Worm (Caenorhabditis elegans) whole organism, L4 larva: ENCODE results near the gene K08F4.12.

ENCODE experiments used
- D1046.2 ChIP-seq: fragments of 200-800 bp; sonication (Bioruptor generic); IDR thresholded peaks from 2 replicates; pipeline ENCODE4 v1.3.6; 2022; ENCODE audit warnings: missing genetic modification characterization, missing compliant biosample characterization
- F10B5.3 ChIP-seq: sonication (generic microtip); optimal IDR thresholded peaks from 2 replicates; lab custom pipeline; 2016; ENCODE audit warnings: mild to moderate bottlenecking, missing genetic modification characterization, missing compliant biosample characterization
- T20F7.1 ChIP-seq: fragments of 200-800 bp; sonication (Bioruptor generic); optimal IDR thresholded peaks from 2 replicates; lab custom pipeline; 2018; ENCODE audit warnings: mild to moderate bottlenecking, missing genetic modification characterization, missing compliant biosample characterization
- aha-1 ChIP-seq: fragments of 150-350 bp; peaks from one replicate; lab custom pipeline; 2014; ENCODE audit warnings: missing biosample characterization, missing genetic modification characterization
- ces-1 ChIP-seq: fragments of 150-350 bp; sonication (generic microtip); optimal IDR thresholded peaks from 4 replicates; lab custom pipeline; 2014; ENCODE audit warnings: missing biosample characterization, missing genetic modification reagents, missing genetic modification characterization
- ctbp-1 ChIP-seq: fragments of 200-800 bp; sonication (Bioruptor generic); IDR thresholded peaks from 2 replicates; pipeline ENCODE4 v1.3.6; 2022; ENCODE audit warnings: missing genetic modification reagents, missing genetic modification characterization, missing compliant biosample characterization
- daf-19 ChIP-seq: fragments of 200-800 bp; sonication (Bioruptor generic); conservative IDR thresholded peaks from 2 replicates; pipeline ENCODE4 v1.3.6; 2022; ENCODE audit warnings: missing genetic modification characterization, missing compliant biosample characterization
- dmd-6 ChIP-seq: fragments of 200-800 bp; sonication (Bioruptor generic); IDR thresholded peaks from 2 replicates; pipeline ENCODE4 v1.3.6; 2022; ENCODE audit warnings: missing genetic modification reagents, missing genetic modification characterization, missing compliant biosample characterization
- fkh-10 ChIP-seq: fragments of 150-350 bp; optimal IDR thresholded peaks from 2 replicates; lab custom pipeline; 2014; ENCODE audit warnings: missing biosample characterization, missing genetic modification reagents, missing genetic modification characterization
- hlh-30 ChIP-seq: sonication (generic microtip); optimal IDR thresholded peaks from 2 replicates; lab custom pipeline; 2017; ENCODE audit warnings: antibody characterized with exemption, mild to moderate bottlenecking, missing genetic modification characterization, missing compliant biosample characterization; ENCODE audit not compliant: insufficient read depth
- lin-38 ChIP-seq: fragments of 200-800 bp; sonication (Bioruptor generic); IDR thresholded peaks from 2 replicates; pipeline ENCODE4 v1.3.6; 2022; ENCODE audit warnings: missing genetic modification reagents, missing genetic modification characterization, missing compliant biosample characterization
- mdl-1 ChIP-seq, 2 experiments: fragments of 150-350 bp in 1 of 2; sonication (generic microtip) in 1 of 2; optimal IDR thresholded peaks; 2 replicates each; lab custom pipeline; 2014 to 2017; ENCODE audit warnings: missing biosample characterization in 2 of 2, missing genetic modification characterization in 2 of 2
- mes-2 ChIP-seq: sonication (generic microtip); optimal IDR thresholded peaks from 2 replicates; lab custom pipeline; 2016; ENCODE audit warnings: missing genotype, mild to moderate bottlenecking, missing genetic modification characterization, missing compliant biosample characterization; ENCODE audit not compliant: poor library complexity, severe bottlenecking
- nhr-10 ChIP-seq: fragments of 150-350 bp; optimal IDR thresholded peaks from 2 replicates; lab custom pipeline; 2014; ENCODE audit warnings: missing biosample characterization, missing genetic modification characterization
- nhr-237 ChIP-seq: sonication (generic microtip); optimal IDR thresholded peaks from 2 replicates; lab custom pipeline; 2017; ENCODE audit warnings: missing biosample characterization, missing genetic modification characterization
- nhr-77 ChIP-seq: fragments of 150-350 bp; optimal IDR thresholded peaks from 2 replicates; lab custom pipeline; 2014; ENCODE audit warnings: missing biosample characterization, missing genetic modification characterization
- rbr-2 ChIP-seq: sonication (generic microtip); optimal IDR thresholded peaks from 2 replicates; lab custom pipeline; 2016; ENCODE audit warnings: missing genotype, missing genetic modification characterization, missing compliant biosample characterization
- skn-1 ChIP-seq: fragments of 150-350 bp; optimal IDR thresholded peaks from 2 replicates; lab custom pipeline; 2014; ENCODE audit warnings: missing biosample characterization, missing genetic modification characterization
- snpc-1.2 ChIP-seq: fragments of 200-800 bp; sonication (Bioruptor generic); IDR thresholded peaks from 2 replicates; pipeline ENCODE4 v1.3.6; 2022; ENCODE audit warnings: missing genetic modification reagents, missing genetic modification characterization, missing compliant biosample characterization
- tag-97 ChIP-seq: fragments of 200-800 bp; sonication (Bioruptor generic); IDR thresholded peaks from 2 replicates; pipeline ENCODE4 v1.3.6; 2022; ENCODE audit warnings: missing genetic modification characterization, missing compliant biosample characterization
- unc-62 ChIP-seq, 3 experiments: fragments of 150-350 bp in 1 of 3; sonication (generic microtip); optimal IDR thresholded peaks in 2 of 3; peaks in 1 of 3; 1 replicate in 1 of 3; 2 replicates in 2 of 3; lab custom pipeline; 2014 to 2017; ENCODE audit warnings: missing biosample characterization in 3 of 3, missing genetic modification characterization in 3 of 3, missing genetic modification reagents in 3 of 3, missing genotype in 1 of 3
- zag-1 ChIP-seq: fragments of 150-350 bp; optimal IDR thresholded peaks from 2 replicates; lab custom pipeline; 2014; ENCODE audit warnings: missing biosample characterization, missing genetic modification characterization
- zfp-2 ChIP-seq: sonication (generic microtip); optimal IDR thresholded peaks from 2 replicates; lab custom pipeline; 2016; ENCODE audit warnings: mild to moderate bottlenecking, missing genetic modification characterization, missing compliant biosample characterization

The K08F4.12 gene

DNA sequence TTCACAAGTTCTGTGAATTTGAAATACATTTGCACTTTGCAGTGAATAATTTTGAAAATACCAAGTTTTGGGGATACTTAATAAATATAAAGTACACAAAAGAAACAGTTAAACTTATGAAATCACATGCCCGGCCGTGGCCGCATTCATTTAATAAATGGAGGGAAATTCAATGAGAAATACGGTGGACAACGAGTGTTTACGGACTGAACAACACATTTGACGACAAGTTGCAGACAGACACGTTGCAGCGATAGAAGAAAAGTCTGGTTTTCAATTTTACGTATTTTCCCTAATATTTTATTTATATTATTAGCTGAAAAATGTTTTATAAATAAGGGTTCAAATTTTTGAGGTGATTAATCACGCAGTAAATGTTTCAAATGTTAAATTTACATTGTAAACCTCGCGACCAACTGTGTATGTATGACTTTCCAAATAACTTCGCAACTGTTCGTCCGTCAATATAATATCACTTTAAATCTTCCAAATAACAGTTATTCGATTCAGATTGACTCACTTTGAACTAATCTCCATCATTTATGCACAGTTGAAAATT, 13.6 kb downstream of the K08F4.12 start, which contains the start of gene copg-1 (continued):
- TF ChIP-seq mdl-1 (tag; optimal IDR thresholded peaks at IDR 0.05; lab: Kevin White, UChicago) (peak in 1 of 2 experiments; percentile 9), mes-2 (tag; lab: Kevin White, UChicago) (peak; percentile 77), skn-1 (tag; lab: Kevin White, UChicago) (no peak)

DNA sequence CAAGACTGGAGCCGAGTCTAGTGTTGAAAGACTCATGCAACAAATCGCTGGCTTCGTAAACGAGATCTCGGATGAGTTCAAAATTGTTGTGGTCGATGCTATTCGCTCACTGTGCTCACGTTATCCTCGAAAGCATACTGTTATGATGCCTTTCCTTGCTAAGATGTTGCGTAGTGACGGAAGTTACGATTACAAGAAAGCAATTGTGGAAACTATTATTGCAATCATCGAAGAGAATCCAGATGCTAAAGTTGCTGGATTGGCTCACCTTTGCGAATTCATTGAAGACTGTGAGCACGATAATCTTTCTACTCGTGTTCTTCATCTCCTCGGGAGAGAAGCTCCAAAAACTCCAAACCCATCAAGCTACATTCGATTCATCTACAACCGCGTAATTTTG, 15.6 kb downstream of the K08F4.12 start:
- TF ChIP-seq nhr-10 (tag; lab: Kevin White, UChicago) (no peak), unc-62 (GFP tag; optimal IDR thresholded peaks at IDR 0.05 in 1 of 2; lab: Kevin White, UChicago) (peak in 1 of 2 experiments; percentile 95), unc-62 (tag; optimal IDR thresholded peaks at IDR 0.05; lab: Kevin White, UChicago) (no peak)

DNA sequence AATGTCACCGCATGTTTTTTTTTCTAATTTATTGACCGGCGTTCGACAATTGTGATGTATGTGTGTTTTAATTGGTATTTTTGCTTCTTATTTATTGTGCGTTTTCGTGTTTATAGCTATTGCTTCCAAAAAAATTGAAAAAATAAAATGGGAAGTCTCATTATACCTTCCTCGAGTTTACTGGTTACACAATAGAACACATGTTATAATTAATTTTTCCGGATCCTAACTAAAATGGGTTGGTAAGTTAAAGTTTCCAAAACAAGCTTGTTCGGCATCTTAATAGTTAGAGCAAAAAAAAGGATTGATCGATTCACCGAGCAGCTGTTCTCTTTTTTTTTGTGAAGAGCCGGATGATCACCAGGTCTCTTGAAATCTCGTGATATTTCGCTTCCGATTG, 17.6 kb downstream of the K08F4.12 start, which contains the start of gene ttr-54:
Gene ttr-54, plus strand, starts transcription at position 301 of the 400 bp plus-strand sequence.
- no peak for TF ChIP-seq nhr-77 (tag; lab: Kevin White, UChicago)
- TF ChIP-seq hlh-30 (tag; lab: Kevin White, UChicago): peak; percentile 10

DNA sequence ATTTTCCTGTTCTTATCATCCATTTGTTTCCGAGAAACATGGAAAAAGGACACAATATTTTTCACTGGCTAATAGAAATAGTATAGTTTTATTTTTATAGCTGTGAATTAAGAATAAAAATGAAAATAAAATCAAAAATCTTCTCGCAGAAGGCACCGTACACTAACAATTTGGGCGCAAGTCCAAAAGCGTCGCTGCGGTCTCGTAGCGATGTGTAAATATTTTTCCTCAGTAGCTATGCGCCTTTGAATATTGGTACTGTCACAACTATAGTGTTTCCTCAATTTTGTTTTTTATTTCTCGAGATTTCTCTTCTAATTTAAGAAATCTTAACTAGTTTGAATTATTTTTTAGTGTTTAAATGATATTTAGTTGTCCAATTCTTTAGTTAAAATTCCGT, 19.1 kb downstream of the K08F4.12 start:
- TF ChIP-seq snpc-1.2 (GFP tag; lab: Robert Waterston, UW) (peak; percentile 63; the same call in 1 of the 2 replicates), zag-1 (tag; lab: Kevin White, UChicago) (no peak)

DNA sequence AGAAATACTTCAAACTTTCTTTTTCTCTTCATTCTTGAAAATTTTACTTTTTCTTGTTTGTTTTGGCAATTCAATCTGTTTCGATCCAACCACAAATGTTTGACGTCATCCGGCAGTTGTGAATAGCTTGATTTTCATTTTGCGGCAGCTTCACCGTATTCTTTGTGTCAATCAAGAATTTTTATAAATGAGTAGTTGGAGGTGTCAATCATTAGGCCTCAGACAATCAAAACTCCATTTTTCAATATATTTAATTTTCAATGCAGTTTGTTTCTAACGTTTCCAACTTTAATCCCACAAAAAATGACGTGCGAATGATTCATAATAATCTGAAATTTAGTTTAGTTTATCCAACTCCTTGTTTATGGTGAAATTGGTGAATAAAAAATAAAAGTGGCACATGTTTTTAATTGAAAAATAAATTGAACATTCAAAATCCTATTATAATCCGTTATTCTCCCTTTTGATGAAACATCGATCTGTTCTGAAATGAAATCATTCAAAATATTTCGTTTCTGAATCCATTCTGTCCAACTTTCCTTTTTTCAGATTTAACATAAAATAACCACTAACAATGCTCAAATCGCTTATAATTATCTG, 19.7 kb downstream of the K08F4.12 start, which contains the start of gene ttr-53:
Gene ttr-53, plus strand, starts transcription at position 550 of the 600 bp plus-strand sequence.
- TF ChIP-seq rbr-2 (tag; lab: Kevin White, UChicago) (no peak), dmd-6 (GFP tag; lab: Robert Waterston, UW) (0 out of 2 replicates have a peak, but pooled peaks have one; percentile 11), aha-1 (tag; lab: Kevin White, UChicago) (peak; percentile 30)

DNA sequence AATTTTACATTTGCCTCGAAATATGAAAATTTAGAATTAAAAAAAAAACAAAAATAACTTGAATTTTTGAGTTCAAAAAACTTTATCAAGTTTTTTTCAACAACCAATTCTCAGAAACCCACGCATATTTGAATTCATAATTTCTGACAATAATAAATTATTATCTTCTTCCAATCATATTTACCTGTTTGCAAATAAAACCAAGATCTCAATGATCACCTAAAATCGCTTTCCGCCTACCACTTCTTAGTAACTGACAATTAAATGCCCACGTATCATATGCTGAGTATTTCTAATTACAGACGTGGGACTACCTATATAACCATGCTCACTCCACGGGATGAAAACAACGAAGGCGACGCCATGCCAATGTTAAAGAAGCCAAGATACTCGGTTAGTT, 23.8 kb downstream of the K08F4.12 start, which contains the start of gene pps-1:
Gene pps-1, plus strand, starts transcription at position 301 of the 400 bp plus-strand sequence.
- TF ChIP-seq zfp-2 (no peak), daf-19 (GFP tag; lab: Robert Waterston, UW) (0 out of 2 replicates have a peak, but pooled peaks have one; percentile 13), ctbp-1 (no peak)
- TF ChIP-seq, all 104 proteins: peak for 1

DNA sequence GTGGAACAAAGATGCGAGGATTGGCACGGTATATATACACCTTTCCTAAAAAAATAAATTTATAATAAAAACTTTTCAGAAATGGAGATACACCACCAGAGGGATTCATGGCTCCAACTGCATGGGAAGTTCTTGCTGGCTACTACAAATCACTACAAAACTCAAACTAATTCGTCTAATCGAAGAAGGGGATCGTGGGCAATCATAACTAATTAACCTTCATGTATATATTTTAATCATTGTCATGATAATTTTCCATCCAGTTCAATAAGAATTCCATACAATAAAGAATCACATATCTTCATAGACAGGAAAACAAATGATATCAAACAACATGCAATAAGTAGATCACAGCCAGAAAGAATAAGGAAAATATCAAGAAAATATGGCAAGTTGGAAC, 26.2 kb downstream of the K08F4.12 start:
- peak; percentile 28; the same call in 1 of the 2 replicates for TF ChIP-seq lin-38 (GFP tag; lab: Robert Waterston, UW)
- no peak for TF ChIP-seq fkh-10 (GFP tag; lab: Kevin White, UChicago)

DNA sequence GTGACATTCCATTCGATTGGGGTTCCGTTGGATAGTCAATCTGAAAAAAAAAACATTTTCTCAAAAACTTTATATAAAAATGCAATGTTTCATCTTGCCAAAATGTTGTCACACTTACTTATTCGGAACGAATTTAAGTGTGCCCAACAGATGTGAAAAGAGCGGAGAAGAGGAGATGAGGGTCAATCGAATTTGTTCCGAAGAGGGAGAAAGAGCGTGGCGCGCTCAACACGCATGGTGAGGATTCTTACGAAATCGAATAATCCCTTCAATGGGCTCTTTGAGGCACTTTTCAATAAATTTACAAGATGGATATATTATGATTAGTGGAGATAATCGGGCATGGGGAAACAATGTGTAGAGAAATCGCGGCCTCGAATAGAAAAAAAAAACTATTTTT, 32.9 kb downstream of the K08F4.12 start:
- TF ChIP-seq tag-97 (GFP tag; lab: Robert Waterston, UW) (no peak), aha-1 (tag; lab: Kevin White, UChicago) (peak; percentile 20), nhr-237 (tag; lab: Kevin White, UChicago) (no peak), F10B5.3 (tag; lab: Kevin White, UChicago) (no peak), D1046.2 (GFP tag; lab: Robert Waterston, UW) (no peak), T20F7.1 (GFP tag; lab: Kevin White, UChicago) (no peak), fkh-10 (GFP tag; lab: Kevin White, UChicago) (peak; percentile 79), ces-1 (GFP tag; lab: Kevin White, UChicago) (peak; percentile 92)
